Fruit fly (Drosophila melanogaster) whole organism, wandering third instar larva: Measurements from ENCODE around the gene RhoGEF64C.

Experiments
- Abd-B ChIP-seq: fragments of >200 bp; optimal IDR thresholded peaks from 2 replicates; lab custom pipeline; 2017; ENCODE audit warnings: missing biosample characterization, missing genetic modification characterization
- CG32264 ChIP-seq: fragments of 200-800 bp; sonication (Bioruptor generic); optimal IDR thresholded peaks from 2 replicates; lab custom pipeline; 2016; ENCODE audit warnings: missing biosample characterization, missing genetic modification characterization
- Dfd ChIP-seq: fragments of >200 bp; optimal IDR thresholded peaks from 2 replicates; lab custom pipeline; 2017; ENCODE audit warnings: missing biosample characterization, missing genetic modification characterization
- HLH106 ChIP-seq: fragments of 200-800 bp; optimal IDR thresholded peaks from 3 replicates; lab custom pipeline; 2019; ENCODE audit warnings: missing biosample characterization, mild to moderate bottlenecking, missing genetic modification characterization, moderate library complexity
- Hr83 ChIP-seq: fragments of 200-300 bp; sonication (Bioruptor generic); optimal IDR thresholded peaks from 2 replicates; lab custom pipeline; 2016; ENCODE audit warnings: missing biosample characterization, mild to moderate bottlenecking, missing genetic modification characterization, moderate library complexity; ENCODE audit not compliant: poor library complexity, severe bottlenecking
- Myc ChIP-seq: fragments of >200 bp; optimal IDR thresholded peaks from 2 replicates; lab custom pipeline; 2017
- N ChIP-seq: fragments of >200 bp; optimal IDR thresholded peaks from 2 replicates; lab custom pipeline; 2018; ENCODE audit warnings: missing biosample characterization, missing external identifiers, missing genetic modification characterization
- dmrt93B ChIP-seq: fragments of 200-800 bp; sonication (Bioruptor generic); optimal IDR thresholded peaks from 2 replicates; lab custom pipeline; 2018; ENCODE audit warnings: missing biosample characterization, mild to moderate bottlenecking, missing genetic modification characterization
- fru ChIP-seq: fragments of 200-800 bp; sonication (Bioruptor generic); optimal IDR thresholded peaks from 3 replicates; lab custom pipeline; 2016; ENCODE audit warnings: missing biosample characterization, mild to moderate bottlenecking, missing genetic modification characterization
- h ChIP-seq: fragments of 200-800 bp; sonication (Bioruptor generic); optimal IDR thresholded peaks from 3 replicates; lab custom pipeline; 2016; ENCODE audit warnings: missing biosample characterization, mild to moderate bottlenecking, missing genetic modification characterization
- pan ChIP-seq: fragments of >200 bp; optimal IDR thresholded peaks from 2 replicates; lab custom pipeline; 2017
- psq ChIP-seq: fragments of 200-800 bp; sonication (Bioruptor generic); optimal IDR thresholded peaks from 3 replicates; lab custom pipeline; 2017; ENCODE audit warnings: missing biosample characterization, mild to moderate bottlenecking, missing genetic modification characterization, moderate library complexity
- sage ChIP-seq: fragments of 200-800 bp; sonication (Bioruptor generic); optimal IDR thresholded peaks from 2 replicates; lab custom pipeline; 2016; ENCODE audit warnings: missing biosample characterization, mild to moderate bottlenecking, missing genetic modification characterization
- woc ChIP-seq: sonication (Bioruptor generic); optimal IDR thresholded peaks from 2 replicates; lab custom pipeline; 2016; ENCODE audit warnings: missing biosample characterization, mild to moderate bottlenecking, missing genetic modification characterization

dm6 chr3L:4707831-4708230 lies 15.2 kb downstream of the RhoGEF64C start:
- TF ChIP-seq fru (no peak), Hr83 (GFP tag; lab: Kevin White, UChicago) (no peak), Myc (lab: Kevin White, UChicago) (no peak), sage (GFP tag; lab: Kevin White, UChicago) (no peak), HLH106 (no peak), Abd-B (GFP tag; lab: Kevin White, UChicago) (no peak), h (GFP tag; lab: Kevin White, UChicago) (no peak), pan (lab: Kevin White, UChicago) (no peak), Dfd (no peak), CG32264 (GFP tag; lab: Kevin White, UChicago) (no peak), woc (GFP tag; lab: Kevin White, UChicago) (no peak), psq (GFP tag; lab: Kevin White, UChicago) (no peak), dmrt93B (GFP tag; lab: Kevin White, UChicago) (no peak), N (GFP tag; lab: Kevin White, UChicago) (no peak)
